Worm (Caenorhabditis elegans) whole organism, young adult: Measurements from ENCODE around the gene R04E5.7.

Experiments used
- B0019.2 ChIP-seq: fragments of 200-800 bp; sonication (Bioruptor generic); conservative IDR thresholded peaks from 2 replicates; pipeline ENCODE4 v1.3.6; 2022; ENCODE audit warnings: missing genetic modification reagents, missing genetic modification characterization, missing compliant biosample characterization
- B0035.1 ChIP-seq: sonication (generic microtip); optimal IDR thresholded peaks from 2 replicates; lab custom pipeline; 2016; ENCODE audit warnings: missing genetic modification characterization, mild to moderate bottlenecking, missing compliant biosample characterization, missing genotype, missing genetic modification reagents
- C06A6.2 ChIP-seq: fragments of 200-800 bp; sonication (Bioruptor generic); conservative IDR thresholded peaks from 2 replicates; pipeline ENCODE4 v1.3.6; 2022; ENCODE audit warnings: missing genetic modification characterization, missing compliant biosample characterization
- F10E7.11 ChIP-seq: sonication (generic microtip); optimal IDR thresholded peaks from 2 replicates; lab custom pipeline; 2017; ENCODE audit warnings: mild to moderate bottlenecking, missing genetic modification characterization, moderate library complexity, missing compliant biosample characterization
- F33H1.4 ChIP-seq: fragments of 200-800 bp; sonication (Bioruptor generic); IDR thresholded peaks from 2 replicates; pipeline ENCODE4 v1.3.6; 2022; ENCODE audit warnings: missing genetic modification reagents, missing genetic modification characterization, missing compliant biosample characterization
- F37B4.10 ChIP-seq: fragments of 200-800 bp; sonication (Bioruptor generic); IDR thresholded peaks from 2 replicates; pipeline ENCODE4 v1.3.6; 2022; ENCODE audit warnings: missing genetic modification characterization, missing compliant biosample characterization
- F39B2.1 ChIP-seq: fragments of 200-800 bp; sonication (Bioruptor generic); IDR thresholded peaks from 2 replicates; pipeline ENCODE4 v1.3.6; 2022; ENCODE audit warnings: missing genetic modification reagents, missing genetic modification characterization, missing compliant biosample characterization
- F49E8.2 ChIP-seq: sonication (generic microtip); optimal IDR thresholded peaks from 3 replicates; lab custom pipeline; 2017; ENCODE audit warnings: missing genetic modification characterization, mild to moderate bottlenecking, missing compliant biosample characterization, antibody characterized with exemption, moderate library complexity; ENCODE audit not compliant: insufficient read depth
- F55B11.4 ChIP-seq: sonication (generic microtip); optimal IDR thresholded peaks from 2 replicates; lab custom pipeline; 2016; ENCODE audit warnings: missing compliant biosample characterization, missing genetic modification characterization, borderline replicate concordance; ENCODE audit not compliant: insufficient read depth
- F57A8.1 ChIP-seq: fragments of 200-800 bp; sonication (Bioruptor generic); optimal IDR thresholded peaks from 2 replicates; lab custom pipeline; 2018; ENCODE audit warnings: mild to moderate bottlenecking, missing genetic modification characterization, moderate library complexity, missing compliant biosample characterization
- K11D2.4 ChIP-seq: fragments of 200-800 bp; sonication (Bioruptor generic); IDR thresholded peaks from 2 replicates; pipeline ENCODE4 v1.3.6; 2022; ENCODE audit warnings: missing genetic modification reagents, missing genetic modification characterization, missing compliant biosample characterization
- T07F8.4 ChIP-seq: sonication (generic microtip); optimal IDR thresholded peaks from 2 replicates; lab custom pipeline; 2016; ENCODE audit warnings: mild to moderate bottlenecking, missing genetic modification characterization, moderate library complexity, missing compliant biosample characterization
- T26A5.8 ChIP-seq: sonication (generic microtip); optimal IDR thresholded peaks from 2 replicates; lab custom pipeline; 2016; ENCODE audit warnings: missing genetic modification characterization, missing compliant biosample characterization
- Y53F4B.3 ChIP-seq: fragments of 200-800 bp; sonication (Bioruptor generic); IDR thresholded peaks from 2 replicates; pipeline ENCODE4 v1.3.6; 2022; ENCODE audit warnings: missing genetic modification reagents, missing genetic modification characterization, missing compliant biosample characterization
- Y67H2A.10 ChIP-seq: fragments of 200-800 bp; sonication (Bioruptor generic); conservative IDR thresholded peaks from 2 replicates; pipeline ENCODE4 v1.3.6; 2022; ENCODE audit warnings: missing genetic modification reagents, missing genetic modification characterization, missing compliant biosample characterization
- ZK185.1 ChIP-seq: sonication (generic microtip); optimal IDR thresholded peaks from 2 replicates; lab custom pipeline; 2016; ENCODE audit warnings: mild to moderate bottlenecking, missing genetic modification characterization, missing compliant biosample characterization; ENCODE audit not compliant: poor library complexity, severe bottlenecking
- ama-1 ChIP-seq, 3 experiments: fragments of 150-350 bp in 1 of 3; sonication (generic microtip) in 2 of 3; optimal IDR thresholded peaks; 2 replicates each; lab custom pipeline; 2014 to 2018; ENCODE audit warnings: missing biosample characterization in 2 of 3, missing genetic modification characterization in 2 of 3, missing genetic modification reagents in 2 of 3
- atf-7 ChIP-seq: sonication (generic microtip); optimal IDR thresholded peaks from 2 replicates; lab custom pipeline; 2017; ENCODE audit warnings: mild to moderate bottlenecking, missing genetic modification characterization, missing compliant biosample characterization
- attf-5 ChIP-seq: fragments of 200-800 bp; sonication (Bioruptor generic); optimal IDR thresholded peaks from 2 replicates; lab custom pipeline; 2018; ENCODE audit warnings: mild to moderate bottlenecking, missing genetic modification characterization, missing compliant biosample characterization
- bed-2 ChIP-seq: fragments of 200-800 bp; sonication (Bioruptor generic); IDR thresholded peaks from 2 replicates; pipeline ENCODE4 v1.3.6; 2022; ENCODE audit warnings: missing genetic modification reagents, missing genetic modification characterization, missing compliant biosample characterization
- ccch-3 ChIP-seq: fragments of 200-800 bp; sonication (Bioruptor generic); optimal IDR thresholded peaks from 2 replicates; lab custom pipeline; 2018; ENCODE audit warnings: mild to moderate bottlenecking, missing genetic modification characterization, missing compliant biosample characterization
- cebp-2 ChIP-seq: fragments of 200-800 bp; sonication (Bioruptor generic); IDR thresholded peaks from 2 replicates; pipeline ENCODE4 v1.3.6; 2022; ENCODE audit warnings: missing genetic modification characterization, missing compliant biosample characterization
- ceh-27 ChIP-seq: fragments of 200-800 bp; sonication (Bioruptor generic); optimal IDR thresholded peaks from 2 replicates; lab custom pipeline; 2018; ENCODE audit warnings: mild to moderate bottlenecking, missing genetic modification characterization, moderate library complexity, missing compliant biosample characterization
- ceh-58 ChIP-seq: fragments of 200-800 bp; sonication (Bioruptor generic); IDR thresholded peaks from 2 replicates; pipeline ENCODE4 v1.3.6; 2022; ENCODE audit warnings: missing genetic modification characterization, missing compliant biosample characterization
- die-1 ChIP-seq: sonication (generic microtip); optimal IDR thresholded peaks from 2 replicates; lab custom pipeline; 2016; ENCODE audit warnings: missing genotype, mild to moderate bottlenecking, missing genetic modification characterization, missing compliant biosample characterization
- egl-18 ChIP-seq: fragments of 200-800 bp; sonication (Bioruptor generic); IDR thresholded peaks from 2 replicates; pipeline ENCODE4 v1.3.6; 2022; ENCODE audit warnings: missing genetic modification reagents, missing genetic modification characterization, missing compliant biosample characterization
- ekl-4 ChIP-seq: fragments of 200-800 bp; sonication (Bioruptor generic); IDR thresholded peaks from 2 replicates; pipeline ENCODE4 v1.3.6; 2022; ENCODE audit warnings: missing genetic modification reagents, missing genetic modification characterization, missing compliant biosample characterization
- ets-4 ChIP-seq: fragments of 200-800 bp; sonication (Bioruptor generic); optimal IDR thresholded peaks from 2 replicates; lab custom pipeline; 2018; ENCODE audit warnings: mild to moderate bottlenecking, missing genetic modification characterization, missing compliant biosample characterization
- fkh-3 ChIP-seq: sonication (generic microtip); optimal IDR thresholded peaks from 2 replicates; lab custom pipeline; 2016; ENCODE audit warnings: mild to moderate bottlenecking, missing genetic modification characterization, missing compliant biosample characterization
- hlh-26 ChIP-seq: fragments of 200-800 bp; sonication (Bioruptor generic); conservative IDR thresholded peaks from 2 replicates; pipeline ENCODE4 v1.3.6; 2022; ENCODE audit warnings: missing genetic modification reagents, missing genetic modification characterization, missing compliant biosample characterization
- lag-1 ChIP-seq: fragments of 200-800 bp; sonication (Bioruptor generic); IDR thresholded peaks from 2 replicates; pipeline ENCODE4 v1.3.6; 2022; ENCODE audit warnings: missing genetic modification reagents, missing genetic modification characterization, missing compliant biosample characterization
- let-607 ChIP-seq, 2 experiments: fragments of 200-800 bp in 1 of 2; sonication (Bioruptor generic) in 1 of 2; sonication (generic microtip) in 1 of 2; optimal IDR thresholded peaks; 2 replicates each; lab custom pipeline; 2016 to 2018; ENCODE audit warnings: mild to moderate bottlenecking in 2 of 2, missing compliant biosample characterization in 2 of 2, missing genetic modification characterization in 2 of 2, moderate library complexity in 2 of 2, missing genotype in 1 of 2
- mel-28 ChIP-seq: sonication (generic microtip); optimal IDR thresholded peaks from 2 replicates; lab custom pipeline; 2016; ENCODE audit warnings: borderline replicate concordance, mild to moderate bottlenecking, missing genetic modification characterization, missing compliant biosample characterization
- nhr-120 ChIP-seq: fragments of 200-800 bp; sonication (Bioruptor generic); IDR thresholded peaks from 2 replicates; pipeline ENCODE4 v1.3.6; 2022; ENCODE audit warnings: missing genetic modification characterization, missing compliant biosample characterization
- nhr-27 ChIP-seq: fragments of 200-800 bp; sonication (Bioruptor generic); optimal IDR thresholded peaks from 2 replicates; lab custom pipeline; 2018; ENCODE audit warnings: mild to moderate bottlenecking, missing genetic modification characterization, moderate library complexity, missing compliant biosample characterization
- pbrm-1 ChIP-seq: fragments of 200-800 bp; sonication (Bioruptor generic); IDR thresholded peaks from 2 replicates; pipeline ENCODE4 v1.3.6; 2022; ENCODE audit warnings: missing genetic modification reagents, missing genetic modification characterization, missing compliant biosample characterization
- repo-1 ChIP-seq: sonication (generic microtip); optimal IDR thresholded peaks from 2 replicates; lab custom pipeline; 2017; ENCODE audit warnings: mild to moderate bottlenecking, missing genetic modification characterization, missing compliant biosample characterization
- rpc-1 ChIP-seq, 2 experiments: fragments of 150-350 bp in 1 of 2; sonication (generic microtip) in 1 of 2; optimal IDR thresholded peaks; 2 replicates each; lab custom pipeline; 2014 to 2018; ENCODE audit warnings: missing biosample characterization in 1 of 2, missing genetic modification characterization in 1 of 2, missing genetic modification reagents in 1 of 2, missing genotype in 1 of 2
- sdz-38 ChIP-seq: sonication (generic microtip); optimal IDR thresholded peaks from 2 replicates; lab custom pipeline; 2016; ENCODE audit warnings: missing genotype, missing genetic modification characterization, missing compliant biosample characterization
- snpc-1.3 ChIP-seq: sonication (generic microtip); optimal IDR thresholded peaks from 2 replicates; lab custom pipeline; 2017; ENCODE audit warnings: missing genetic modification characterization, mild to moderate bottlenecking, missing compliant biosample characterization, antibody characterized with exemption, moderate library complexity, missing genotype, missing genetic modification reagents; ENCODE audit not compliant: insufficient read depth
- snpc-3.4 ChIP-seq: sonication (generic microtip); optimal IDR thresholded peaks from 2 replicates; lab custom pipeline; 2017; ENCODE audit warnings: missing genetic modification characterization, mild to moderate bottlenecking, missing compliant biosample characterization, antibody characterized with exemption, moderate library complexity, missing genotype, missing genetic modification reagents
- tbp1 ChIP-seq: fragments of 200-800 bp; sonication (Bioruptor generic); optimal IDR thresholded peaks from 2 replicates; lab custom pipeline; 2018; ENCODE audit warnings: mild to moderate bottlenecking, missing genetic modification characterization, missing compliant biosample characterization
- unc-62 ChIP-seq: fragments of 150-350 bp; optimal IDR thresholded peaks from 2 replicates; lab custom pipeline; 2014; ENCODE audit warnings: missing biosample characterization, missing genetic modification reagents, missing genetic modification characterization
- xnd-1 ChIP-seq: sonication (generic microtip); optimal IDR thresholded peaks from 2 replicates; lab custom pipeline; 2016; ENCODE audit warnings: missing genotype, missing genetic modification reagents, missing genetic modification characterization, missing compliant biosample characterization
- ztf-26 ChIP-seq: sonication (generic microtip); optimal IDR thresholded peaks from 2 replicates; lab custom pipeline; 2017; ENCODE audit warnings: missing genetic modification characterization, missing compliant biosample characterization
- ztf-6 ChIP-seq: fragments of 200-800 bp; sonication (Bioruptor generic); IDR thresholded peaks from 2 replicates; pipeline ENCODE4 v1.3.6; 2022; ENCODE audit warnings: missing genetic modification reagents, missing genetic modification characterization, missing compliant biosample characterization

The R04E5.7 gene

ce11 chrX:8846447-8847237 lies 49.6 kb upstream of the R04E5.7 start, which contains the start of gene C28G1.10 (continued):
- TF ChIP-seq ama-1 (optimal IDR thresholded peaks at IDR 0.05; lab: Kevin White, UChicago), result no peak
- no peak for TF ChIP-seq ama-1 (GFP tag; optimal IDR thresholded peaks at IDR 0.05; lab: Kevin White, UChicago)
- peak; percentile 25 for TF ChIP-seq attf-5 (GFP tag; lab: Kevin White, UChicago)
- TF ChIP-seq snpc-1.3, result peak; percentile 50
- TF ChIP-seq ztf-26 (tag; lab: Kevin White, UChicago), result no peak
- no peak for TF ChIP-seq ccch-3 (GFP tag; lab: Kevin White, UChicago)
- no peak for TF ChIP-seq xnd-1 (tag; lab: Kevin White, UChicago)
- no peak for TF ChIP-seq ets-4 (GFP tag; lab: Kevin White, UChicago)
- TF ChIP-seq T26A5.8 (tag; lab: Kevin White, UChicago), result no peak
- no peak for TF ChIP-seq ZK185.1 (tag; lab: Kevin White, UChicago)
- no peak for TF ChIP-seq repo-1 (tag; lab: Kevin White, UChicago)
- no peak for TF ChIP-seq cebp-2 (GFP tag; lab: Robert Waterston, UW)
- no peak for TF ChIP-seq nhr-27 (tag; lab: Kevin White, UChicago)
- no peak for TF ChIP-seq bed-2 (GFP tag; lab: Robert Waterston, UW)
- TF ChIP-seq F10E7.11, result no peak
- no peak for TF ChIP-seq egl-18
- 0 out of 2 replicates have a peak, but pooled peaks have one; percentile 15 for TF ChIP-seq lag-1 (GFP tag; lab: Robert Waterston, UW)
- TF ChIP-seq snpc-3.4 (tag; lab: Kevin White, UChicago), result peak; percentile 49
- TF ChIP-seq rpc-1 (optimal IDR thresholded peaks at IDR 0.05; lab: Kevin White, UChicago), result peak; percentile 81
- TF ChIP-seq rpc-1 (tag; optimal IDR thresholded peaks at IDR 0.05; lab: Kevin White, UChicago), result peak; percentile 97
- TF ChIP-seq unc-62 (GFP tag; lab: Kevin White, UChicago), result no peak
- no peak for TF ChIP-seq hlh-26
- TF ChIP-seq pbrm-1, result 0 out of 2 replicates have a peak, but pooled peaks have one; percentile 38
- TF ChIP-seq mel-28 (tag; lab: Kevin White, UChicago), result no peak
- TF ChIP-seq F49E8.2, result no peak
- TF ChIP-seq sdz-38, result no peak
- TF ChIP-seq ceh-27, result no peak
- TF ChIP-seq F39B2.1 (GFP tag; lab: Robert Waterston, UW), result no peak
- TF ChIP-seq die-1 (tag; lab: Kevin White, UChicago), result peak; percentile 85
- TF ChIP-seq Y67H2A.10 (GFP tag; lab: Robert Waterston, UW), result no peak
- TF ChIP-seq F37B4.10 (GFP tag; lab: Robert Waterston, UW), result no peak
- no peak for TF ChIP-seq B0035.1 (tag; lab: Kevin White, UChicago)
- TF ChIP-seq atf-7 (tag; lab: Kevin White, UChicago), result no peak
- TF ChIP-seq nhr-120 (GFP tag; lab: Robert Waterston, UW), result 0 out of 2 replicates have a peak, but pooled peaks have one; percentile 67
- no peak for TF ChIP-seq F55B11.4 (tag; lab: Kevin White, UChicago)
- TF ChIP-seq Y53F4B.3, result peak; percentile 29
- no peak for TF ChIP-seq B0019.2 (GFP tag; lab: Robert Waterston, UW)
- TF ChIP-seq tbp1, result peak; percentile 85
- TF ChIP-seq ztf-6 (GFP tag; lab: Robert Waterston, UW), result no peak
- no peak for TF ChIP-seq F33H1.4 (GFP tag; lab: Robert Waterston, UW)
- peak; percentile 27 for TF ChIP-seq T07F8.4 (tag; lab: Kevin White, UChicago)
- no peak for TF ChIP-seq fkh-3 (tag; lab: Kevin White, UChicago)
- no peak for TF ChIP-seq K11D2.4 (GFP tag; lab: Robert Waterston, UW)
- no peak for TF ChIP-seq ekl-4 (GFP tag; lab: Robert Waterston, UW)
- no peak for TF ChIP-seq F57A8.1
- no peak; the same call in 1 of the 2 replicates for TF ChIP-seq C06A6.2
- TF ChIP-seq ceh-58 (GFP tag; lab: Robert Waterston, UW), result no peak
- TF ChIP-seq let-607 (tag; optimal IDR thresholded peaks at IDR 0.05; lab: Kevin White, UChicago), result no peak
